Worm (Caenorhabditis elegans) whole organism, L4 larva: Measurements from ENCODE around the gene ZK1098.3.

ENCODE experiments used
- F37D6.2 ChIP-seq: sonication (generic microtip); optimal IDR thresholded peaks from 2 replicates; lab custom pipeline; 2016; ENCODE audit warnings: mild to moderate bottlenecking, missing genetic modification characterization, missing compliant biosample characterization
- F44E2.7 ChIP-seq: fragments of 200-800 bp; sonication (Bioruptor generic); IDR thresholded peaks from 2 replicates; pipeline ENCODE4 v2.1.2; 2022; ENCODE audit warnings: missing genetic modification characterization, missing compliant biosample characterization
- R02D3.7 ChIP-seq: fragments of 150-350 bp; sonication (generic microtip); optimal IDR thresholded peaks from 3 replicates; lab custom pipeline; 2014; ENCODE audit warnings: missing biosample characterization, missing genetic modification characterization
- T20F7.1 ChIP-seq: fragments of 200-800 bp; sonication (Bioruptor generic); optimal IDR thresholded peaks from 2 replicates; lab custom pipeline; 2018; ENCODE audit warnings: mild to moderate bottlenecking, missing genetic modification characterization, missing compliant biosample characterization
- Y5F2A.4 ChIP-seq: fragments of 200-800 bp; sonication (Bioruptor generic); optimal IDR thresholded peaks from 2 replicates; lab custom pipeline; 2018; ENCODE audit warnings: mild to moderate bottlenecking, missing genetic modification characterization, missing compliant biosample characterization
- ZK337.2 ChIP-seq: fragments of 200-800 bp; sonication (Bioruptor generic); IDR thresholded peaks from 2 replicates; pipeline ENCODE4 v1.3.6; 2022; ENCODE audit warnings: missing genetic modification reagents, missing genetic modification characterization, missing compliant biosample characterization
- ZK546.5 ChIP-seq, 2 experiments: sonication (generic microtip); optimal IDR thresholded peaks; 2 replicates each; lab custom pipeline; 2017; ENCODE audit warnings: missing biosample characterization in 2 of 2, missing genetic modification characterization in 2 of 2
- attf-4 ChIP-seq: sonication (generic microtip); optimal IDR thresholded peaks from 3 replicates; lab custom pipeline; 2017; ENCODE audit warnings: missing biosample characterization, missing genetic modification characterization
- ceh-20 ChIP-seq: fragments of 200-800 bp; sonication (Bioruptor generic); IDR thresholded peaks from 2 replicates; pipeline ENCODE4 v1.3.6; 2022; ENCODE audit warnings: missing genetic modification reagents, missing genetic modification characterization, missing compliant biosample characterization
- ceh-32 ChIP-seq: sonication (generic microtip); optimal IDR thresholded peaks from 2 replicates; lab custom pipeline; 2016; ENCODE audit warnings: mild to moderate bottlenecking, missing genetic modification characterization, missing compliant biosample characterization; ENCODE audit not compliant: poor library complexity
- daf-16 ChIP-seq, 3 experiments: sonication (generic microtip); optimal IDR thresholded peaks; 2 replicates each; lab custom pipeline; 2016 to 2017; ENCODE audit warnings: missing genetic modification characterization in 3 of 3, missing genetic modification reagents in 3 of 3, mild to moderate bottlenecking in 2 of 3, missing compliant biosample characterization in 2 of 3, missing biosample characterization in 1 of 3, moderate library complexity in 1 of 3
- dmd-6 ChIP-seq: fragments of 200-800 bp; sonication (Bioruptor generic); IDR thresholded peaks from 2 replicates; pipeline ENCODE4 v1.3.6; 2022; ENCODE audit warnings: missing genetic modification reagents, missing genetic modification characterization, missing compliant biosample characterization
- dmd-9 ChIP-seq: fragments of 200-800 bp; sonication (Bioruptor generic); IDR thresholded peaks from 2 replicates; pipeline ENCODE4 v1.3.6; 2022; ENCODE audit warnings: missing genetic modification reagents, missing genetic modification characterization, missing compliant biosample characterization
- dpl-1 ChIP-seq: fragments of 150-350 bp; optimal IDR thresholded peaks from 2 replicates; lab custom pipeline; 2014; ENCODE audit warnings: missing biosample characterization, missing genetic modification reagents, missing genetic modification characterization
- duxl-1 ChIP-seq: sonication (generic microtip); optimal IDR thresholded peaks from 2 replicates; lab custom pipeline; 2016; ENCODE audit warnings: mild to moderate bottlenecking, missing genetic modification characterization, moderate library complexity, missing compliant biosample characterization; ENCODE audit not compliant: poor library complexity
- egl-43 ChIP-seq: fragments of 200-800 bp; sonication (Bioruptor generic); IDR thresholded peaks from 2 replicates; pipeline ENCODE4 v1.3.6; 2022; ENCODE audit warnings: missing genetic modification reagents, missing genetic modification characterization, missing compliant biosample characterization
- hif-1 ChIP-seq, 2 experiments: sonication (generic microtip); optimal IDR thresholded peaks; 2 replicates each; lab custom pipeline; 2016 to 2017; ENCODE audit warnings: missing compliant biosample characterization in 2 of 2, missing genetic modification characterization in 2 of 2, missing genetic modification reagents in 2 of 2, missing genotype in 2 of 2, mild to moderate bottlenecking in 1 of 2
- hmg-1.1 ChIP-seq: fragments of 200-800 bp; sonication (Bioruptor generic); IDR thresholded peaks from 2 replicates; pipeline ENCODE4 v1.3.6; 2022; ENCODE audit warnings: missing genetic modification reagents, missing genetic modification characterization, missing compliant biosample characterization
- lin-15B ChIP-seq: fragments of 150-350 bp; sonication (generic microtip); optimal IDR thresholded peaks from 3 replicates; lab custom pipeline; 2014; ENCODE audit warnings: missing biosample characterization, missing genetic modification characterization
- lin-29 ChIP-seq: fragments of 200-800 bp; sonication (Bioruptor generic); IDR thresholded peaks from 2 replicates; pipeline ENCODE4 v1.3.6; 2022; ENCODE audit warnings: missing genetic modification reagents, missing genetic modification characterization, missing compliant biosample characterization
- lin-39 ChIP-seq: fragments of 150-350 bp; optimal IDR thresholded peaks from 2 replicates; lab custom pipeline; 2014; ENCODE audit warnings: missing biosample characterization, missing genetic modification reagents, missing genetic modification characterization
- lsy-2 ChIP-seq, 2 experiments: fragments of 150-350 bp in 1 of 2; sonication (generic microtip) in 1 of 2; optimal IDR thresholded peaks; 2 replicates each; lab custom pipeline; 2014 to 2017; ENCODE audit warnings: missing biosample characterization in 2 of 2, missing genetic modification characterization in 2 of 2
- mes-2 ChIP-seq: sonication (generic microtip); optimal IDR thresholded peaks from 2 replicates; lab custom pipeline; 2016; ENCODE audit warnings: missing genotype, mild to moderate bottlenecking, missing genetic modification characterization, missing compliant biosample characterization; ENCODE audit not compliant: poor library complexity, severe bottlenecking
- nhr-102 ChIP-seq: sonication (generic microtip); optimal IDR thresholded peaks from 2 replicates; lab custom pipeline; 2016; ENCODE audit warnings: mild to moderate bottlenecking, missing genetic modification characterization, moderate library complexity, missing compliant biosample characterization
- nhr-11 ChIP-seq: fragments of 150-350 bp; optimal IDR thresholded peaks from 2 replicates; lab custom pipeline; 2014; ENCODE audit warnings: missing biosample characterization, missing genetic modification characterization
- nhr-25 ChIP-seq: sonication (generic microtip); optimal IDR thresholded peaks from 2 replicates; lab custom pipeline; 2017; ENCODE audit warnings: missing genetic modification characterization, mild to moderate bottlenecking, missing compliant biosample characterization, antibody characterized with exemption, moderate library complexity, borderline replicate concordance; ENCODE audit not compliant: insufficient read depth
- nhr-28 ChIP-seq: fragments of 150-350 bp; optimal IDR thresholded peaks from 2 replicates; lab custom pipeline; 2014; ENCODE audit warnings: missing biosample characterization, missing genetic modification characterization
- nhr-41 ChIP-seq: fragments of 200-800 bp; sonication (Bioruptor generic); IDR thresholded peaks from 2 replicates; pipeline ENCODE4 v1.3.6; 2022; ENCODE audit warnings: missing genetic modification reagents, missing genetic modification characterization, missing compliant biosample characterization
- nhr-77 ChIP-seq: fragments of 150-350 bp; optimal IDR thresholded peaks from 2 replicates; lab custom pipeline; 2014; ENCODE audit warnings: missing biosample characterization, missing genetic modification characterization
- pha-4 ChIP-seq, 2 experiments: fragments of 150-350 bp in 1 of 2; fragments of 200-800 bp in 1 of 2; sonication (Bioruptor generic) in 1 of 2; IDR thresholded peaks in 1 of 2; optimal IDR thresholded peaks in 1 of 2; 2 replicates each; pipeline versions ENCODE4 v1.3.6 to Lab custom; 2014 to 2022; ENCODE audit warnings: missing genetic modification characterization in 2 of 2, missing genetic modification reagents in 2 of 2, missing biosample characterization in 1 of 2, missing compliant biosample characterization in 1 of 2
- php-3 ChIP-seq: fragments of 200-800 bp; sonication (Bioruptor generic); IDR thresholded peaks from 2 replicates; pipeline ENCODE4 v1.3.6; 2022; ENCODE audit warnings: missing genetic modification reagents, missing genetic modification characterization, missing compliant biosample characterization
- spr-1 ChIP-seq: sonication (generic microtip); optimal IDR thresholded peaks from 2 replicates; lab custom pipeline; 2016; ENCODE audit warnings: mild to moderate bottlenecking, missing genetic modification characterization, missing compliant biosample characterization
- spr-3 ChIP-seq: fragments of 200-800 bp; sonication (Bioruptor generic); optimal IDR thresholded peaks from 2 replicates; lab custom pipeline; 2018; ENCODE audit warnings: mild to moderate bottlenecking, missing genetic modification characterization, missing compliant biosample characterization
- unc-130 ChIP-seq: sonication (generic microtip); optimal IDR thresholded peaks from 2 replicates; lab custom pipeline; 2016; ENCODE audit warnings: missing genetic modification reagents, missing genetic modification characterization, missing compliant biosample characterization
- unc-62 ChIP-seq, 3 experiments: fragments of 150-350 bp in 1 of 3; sonication (generic microtip); optimal IDR thresholded peaks in 2 of 3; peaks in 1 of 3; 1 replicate in 1 of 3; 2 replicates in 2 of 3; lab custom pipeline; 2014 to 2017; ENCODE audit warnings: missing biosample characterization in 3 of 3, missing genetic modification characterization in 3 of 3, missing genetic modification reagents in 3 of 3, missing genotype in 1 of 3
- zag-1 ChIP-seq: fragments of 150-350 bp; optimal IDR thresholded peaks from 2 replicates; lab custom pipeline; 2014; ENCODE audit warnings: missing biosample characterization, missing genetic modification characterization

Gene ZK1098.3

DNA sequence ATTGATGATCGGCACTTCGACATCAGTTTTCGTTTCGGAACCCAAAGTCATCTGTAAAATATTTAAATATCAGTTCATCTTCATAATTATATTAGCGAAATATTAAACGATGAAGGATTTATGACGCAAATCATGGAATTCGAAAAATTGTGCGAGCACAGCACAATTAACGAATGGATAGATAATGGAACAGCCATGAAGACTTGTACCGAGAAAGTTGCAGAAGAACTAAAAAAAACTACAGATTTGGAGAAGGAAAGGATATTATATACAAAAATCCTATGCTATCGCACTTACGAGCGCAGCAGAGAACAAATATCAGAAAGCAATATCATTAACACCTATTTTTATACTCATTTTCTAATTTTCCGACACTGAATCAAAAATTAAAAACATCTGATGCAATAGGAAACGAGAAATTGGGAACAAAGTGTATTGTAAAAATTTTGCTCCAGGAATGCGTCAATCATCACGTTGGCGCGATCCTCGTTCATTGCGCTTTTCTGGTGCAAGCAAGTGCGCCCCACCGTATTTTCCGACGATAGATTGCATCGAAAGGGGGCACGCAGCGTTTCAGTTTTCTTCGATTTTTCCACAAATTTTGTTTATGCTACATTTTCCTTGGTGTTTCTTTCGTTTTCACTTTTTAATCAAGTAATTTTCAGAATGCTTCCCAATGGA lies 17.0 kb downstream of the ZK1098.3 start, which contains the start of the genes clu-1 and prp-40 (continued):
- TF ChIP-seq attf-4 (tag; lab: Kevin White, UChicago): no peak
- no peak for TF ChIP-seq T20F7.1 (GFP tag; lab: Kevin White, UChicago)
- TF ChIP-seq ceh-20 (GFP tag; lab: Robert Waterston, UW): peak; percentile 52; the same call in 1 of the 2 replicates
- TF ChIP-seq lin-39 (tag; lab: Kevin White, UChicago): no peak
- TF ChIP-seq nhr-28 (tag; lab: Kevin White, UChicago): peak; percentile 64
- TF ChIP-seq nhr-41 (GFP tag; lab: Robert Waterston, UW): no peak
- TF ChIP-seq nhr-77: peak; percentile 78
- peak; percentile 25; the same call in 1 of the 2 replicates for TF ChIP-seq pha-4 (GFP tag; IDR thresholded peaks at IDR 0.05; lab: Robert Waterston, UW)
- TF ChIP-seq pha-4 (tag; optimal IDR thresholded peaks at IDR 0.05; lab: Kevin White, UChicago): peak; percentile 78
- TF ChIP-seq R02D3.7 (tag; lab: Kevin White, UChicago): no peak
- no peak for TF ChIP-seq ceh-32 (tag; lab: Kevin White, UChicago)
- TF ChIP-seq egl-43 (GFP tag; lab: Robert Waterston, UW): peak; percentile 28; the same call in 1 of the 2 replicates
- TF ChIP-seq dpl-1 (GFP tag; lab: Kevin White, UChicago): peak; percentile 83
- TF ChIP-seq lin-15B (tag; lab: Kevin White, UChicago): peak; percentile 20
- TF ChIP-seq dmd-9 (GFP tag; lab: Robert Waterston, UW): no peak
- peak; percentile 62 for TF ChIP-seq spr-1 (tag; lab: Kevin White, UChicago)
- TF ChIP-seq hif-1 (tag; optimal IDR thresholded peaks at IDR 0.05; lab: Kevin White, UChicago): peak; percentile 49 to 69
- peak; percentile 49 for TF ChIP-seq nhr-25 (tag; lab: Kevin White, UChicago)
- peak in 1 of 2 experiments; percentile 23 for TF ChIP-seq ZK546.5 (tag; optimal IDR thresholded peaks at IDR 0.05; lab: Kevin White, UChicago)
- TF ChIP-seq unc-62 (GFP tag; optimal IDR thresholded peaks at IDR 0.05 in 1 of 2; lab: Kevin White, UChicago): peak in 1 of 2 experiments; percentile 99
- TF ChIP-seq unc-62 (tag; optimal IDR thresholded peaks at IDR 0.05; lab: Kevin White, UChicago): no peak
- 0 out of 2 replicates have a peak, but pooled peaks have one; percentile 12 for TF ChIP-seq lin-29 (GFP tag; lab: Robert Waterston, UW)
- no peak for TF ChIP-seq ZK337.2 (GFP tag; lab: Robert Waterston, UW)
- TF ChIP-seq hmg-1.1 (GFP tag; lab: Robert Waterston, UW): peak; percentile 80
- peak; percentile 63 for TF ChIP-seq nhr-102 (tag; lab: Kevin White, UChicago)
- peak; percentile 44 for TF ChIP-seq unc-130 (GFP tag; lab: Kevin White, UChicago)
- peak; percentile 72 for TF ChIP-seq duxl-1
- TF ChIP-seq mes-2 (tag; lab: Kevin White, UChicago): peak; percentile 93
- TF ChIP-seq spr-3: peak; percentile 27
- TF ChIP-seq daf-16 (GFP tag; optimal IDR thresholded peaks at IDR 0.05; lab: Kevin White, UChicago): peak in 1 of 2 experiments; percentile 55
- TF ChIP-seq daf-16 (tag; optimal IDR thresholded peaks at IDR 0.05; lab: Kevin White, UChicago): peak; percentile 72
- peak; percentile 70 to 94 for TF ChIP-seq lsy-2 (tag; optimal IDR thresholded peaks at IDR 0.05; lab: Kevin White, UChicago)
- peak; percentile 51 for TF ChIP-seq F37D6.2 (tag; lab: Kevin White, UChicago)
- no peak for TF ChIP-seq zag-1
- TF ChIP-seq nhr-11: peak; percentile 85
- TF ChIP-seq Y5F2A.4 (GFP tag; lab: Kevin White, UChicago): no peak
- no peak for TF ChIP-seq php-3 (GFP tag; lab: Robert Waterston, UW)
- TF ChIP-seq F44E2.7 (GFP tag; lab: Robert Waterston, UW): no peak
- peak; percentile 75 for TF ChIP-seq dmd-6 (GFP tag; lab: Robert Waterston, UW)
